Worm (Caenorhabditis elegans) whole organism, L4/young adult: ENCODE results near the gene Y77E11A.12.

Source experiments
- W03F9.2 ChIP-seq: fragments of 150-350 bp; optimal IDR thresholded peaks from 2 replicates; lab custom pipeline; 2014; ENCODE audit warnings: missing biosample characterization, missing genetic modification characterization
- dao-5 ChIP-seq: sonication (generic microtip); optimal IDR thresholded peaks from 2 replicates; lab custom pipeline; 2016; ENCODE audit warnings: missing genotype, missing genetic modification characterization, moderate library complexity, missing compliant biosample characterization
- him-1 ChIP-seq: sonication (generic microtip); optimal IDR thresholded peaks from 2 replicates; lab custom pipeline; 2016; ENCODE audit warnings: missing genotype, missing genetic modification reagents, missing genetic modification characterization, missing compliant biosample characterization

ce11 chrIV:1430261-1430660 lies 44.6 kb downstream of the Y77E11A.12 start, which contains the start of gene Y77E11A.23:
- TF ChIP-seq him-1 (tag; lab: Kevin White, UChicago) (no peak), dao-5 (tag; lab: Kevin White, UChicago) (no peak), W03F9.2 (tag; lab: Kevin White, UChicago) (no peak)
